Fruit fly (Drosophila melanogaster) whole organism, embryonic: Measurements from ENCODE around the gene sra.

Experiments used
- ATbp ChIP-seq: fragments of 200-800 bp; sonication (Bioruptor generic); optimal IDR thresholded peaks from 2 replicates; lab custom pipeline; 2017; ENCODE audit warnings: missing biosample characterization, mild to moderate bottlenecking, missing genetic modification characterization, missing genetic modification reagents
- CG10959 ChIP-seq: fragments of 200-800 bp; sonication (Bioruptor generic); IDR thresholded peaks from 2 replicates; pipeline ENCODE4 v1.3.6; 2022; ENCODE audit warnings: missing biosample characterization, missing genetic modification characterization
- CG10979 ChIP-seq: fragments of 200-800 bp; sonication (Bioruptor generic); optimal IDR thresholded peaks from 2 replicates; lab custom pipeline; 2018; ENCODE audit warnings: missing biosample characterization, mild to moderate bottlenecking, missing genetic modification characterization, moderate library complexity
- CG11504 ChIP-seq: fragments of 200-800 bp; sonication (Bioruptor generic); optimal IDR thresholded peaks from 3 replicates; lab custom pipeline; 2019; ENCODE audit warnings: missing biosample characterization, mild to moderate bottlenecking, missing genetic modification characterization, moderate library complexity
- CG1233 ChIP-seq: fragments of 200-800 bp; sonication (Bioruptor generic); optimal IDR thresholded peaks from 4 replicates; lab custom pipeline; 2018; ENCODE audit warnings: missing biosample characterization, mild to moderate bottlenecking, missing genetic modification characterization
- CG13296 ChIP-seq: fragments of 200-800 bp; sonication (Bioruptor generic); optimal IDR thresholded peaks from 3 replicates; lab custom pipeline; 2018; ENCODE audit warnings: missing biosample characterization, mild to moderate bottlenecking, missing genetic modification characterization
- CG15011 ChIP-seq: fragments of 200-800 bp; sonication (Bioruptor generic); optimal IDR thresholded peaks from 3 replicates; lab custom pipeline; 2018; ENCODE audit warnings: missing biosample characterization, mild to moderate bottlenecking, missing genetic modification characterization
- CG18011 ChIP-seq: fragments of 200-800 bp; sonication (Bioruptor generic); optimal IDR thresholded peaks from 2 replicates; lab custom pipeline; 2017; ENCODE audit warnings: missing biosample characterization, missing genetic modification characterization, mild to moderate bottlenecking, moderate library complexity, missing genotype
- CG2120 ChIP-seq: fragments of 200-800 bp; sonication (Bioruptor generic); optimal IDR thresholded peaks from 3 replicates; lab custom pipeline; 2016; ENCODE audit warnings: missing biosample characterization, missing genetic modification characterization
- CG2202 ChIP-seq: fragments of 200-800 bp; sonication (Bioruptor generic); optimal IDR thresholded peaks from 2 replicates; lab custom pipeline; 2018; ENCODE audit warnings: missing biosample characterization, mild to moderate bottlenecking, missing genetic modification characterization
- CG2678 ChIP-seq: fragments of 200-800 bp; sonication (Bioruptor generic); optimal IDR thresholded peaks from 3 replicates; lab custom pipeline; 2019; ENCODE audit warnings: missing biosample characterization, mild to moderate bottlenecking, missing genetic modification characterization, moderate library complexity
- CG2875 ChIP-seq: fragments of 200-800 bp; sonication (Bioruptor generic); optimal IDR thresholded peaks from 2 replicates; lab custom pipeline; 2017; ENCODE audit warnings: missing biosample characterization, mild to moderate bottlenecking, missing genetic modification characterization, missing genetic modification reagents
- CG31388 ChIP-seq: fragments of 200-800 bp; sonication (Bioruptor generic); optimal IDR thresholded peaks from 2 replicates; lab custom pipeline; 2016; ENCODE audit warnings: missing biosample characterization, missing genetic modification characterization
- CG4617 ChIP-seq: fragments of 200-800 bp; sonication (Bioruptor generic); optimal IDR thresholded peaks from 3 replicates; lab custom pipeline; 2016; ENCODE audit warnings: missing biosample characterization, missing genetic modification characterization, borderline replicate concordance
- CG4820 ChIP-seq: fragments of 200-800 bp; sonication (Bioruptor generic); optimal IDR thresholded peaks from 3 replicates; lab custom pipeline; 2016; ENCODE audit warnings: missing biosample characterization, missing genetic modification characterization
- CG6254 ChIP-seq: fragments of 200-800 bp; sonication (Bioruptor generic); optimal IDR thresholded peaks from 3 replicates; lab custom pipeline; 2017; ENCODE audit warnings: mild to moderate bottlenecking, missing biosample characterization, missing genetic modification reagents, missing genetic modification characterization
- CG6813 ChIP-seq: fragments of 200-800 bp; sonication (Bioruptor generic); optimal IDR thresholded peaks from 2 replicates; lab custom pipeline; 2017; ENCODE audit warnings: missing biosample characterization, missing genetic modification characterization, mild to moderate bottlenecking, moderate library complexity, missing genetic modification reagents
- CG9932 ChIP-seq: fragments of 200-800 bp; sonication (Bioruptor generic); IDR thresholded peaks from 2 replicates; pipeline ENCODE4 v1.3.6; 2022; ENCODE audit warnings: missing biosample characterization, missing genetic modification characterization
- CoRest ChIP-seq: fragments of 200-800 bp; sonication (Bioruptor generic); optimal IDR thresholded peaks from 3 replicates; lab custom pipeline; 2018; ENCODE audit warnings: missing biosample characterization, mild to moderate bottlenecking, missing genetic modification characterization, moderate library complexity
- CrebB ChIP-seq: fragments of 200-800 bp; sonication (Bioruptor generic); optimal IDR thresholded peaks from 3 replicates; lab custom pipeline; 2018; ENCODE audit warnings: missing biosample characterization, mild to moderate bottlenecking, missing genetic modification characterization
- Dek ChIP-seq: fragments of 200-800 bp; sonication (Bioruptor generic); optimal IDR thresholded peaks from 3 replicates; lab custom pipeline; 2019; ENCODE audit warnings: missing biosample characterization, mild to moderate bottlenecking, missing genetic modification characterization, moderate library complexity
- Dfd ChIP-seq, 2 experiments: fragments of >200 bp; optimal IDR thresholded peaks; 2 replicates each; lab custom pipeline; 2017; ENCODE audit warnings: missing biosample characterization in 2 of 2, missing genetic modification characterization in 2 of 2
- Ets65A ChIP-seq: fragments of 200-800 bp; sonication (Bioruptor generic); peaks from one replicate; lab custom pipeline; 2016; ENCODE audit warnings: missing biosample characterization, missing genetic modification characterization
- Fer1 ChIP-seq: fragments of 200-800 bp; sonication (Bioruptor generic); optimal IDR thresholded peaks from 2 replicates; lab custom pipeline; 2017; ENCODE audit warnings: missing biosample characterization, mild to moderate bottlenecking, missing genetic modification characterization
- HLHmδ ChIP-seq: fragments of 200-800 bp; sonication (Bioruptor generic); optimal IDR thresholded peaks from 2 replicates; lab custom pipeline; 2018; ENCODE audit warnings: missing biosample characterization, mild to moderate bottlenecking, missing genetic modification characterization, moderate library complexity
- HmgZ ChIP-seq: fragments of 200-800 bp; sonication (Bioruptor generic); optimal IDR thresholded peaks from 2 replicates; lab custom pipeline; 2018; ENCODE audit warnings: missing biosample characterization, mild to moderate bottlenecking, missing genetic modification characterization
- Hmr ChIP-seq: fragments of 200-800 bp; sonication (Bioruptor generic); optimal IDR thresholded peaks from 3 replicates; lab custom pipeline; 2017; ENCODE audit warnings: mild to moderate bottlenecking, missing biosample characterization, missing genetic modification reagents, missing genetic modification characterization
- Mes4 ChIP-seq: fragments of 200-800 bp; sonication (Bioruptor generic); optimal IDR thresholded peaks from 2 replicates; lab custom pipeline; 2016; ENCODE audit warnings: missing biosample characterization, missing genetic modification characterization
- PHDP ChIP-seq: fragments of 200-800 bp; sonication (Bioruptor generic); optimal IDR thresholded peaks from 3 replicates; lab custom pipeline; 2018; ENCODE audit warnings: missing biosample characterization, mild to moderate bottlenecking, missing genetic modification characterization, moderate library complexity
- Sox102F ChIP-seq: fragments of 200-800 bp; sonication (Bioruptor generic); optimal IDR thresholded peaks from 2 replicates; lab custom pipeline; 2018; ENCODE audit warnings: missing biosample characterization, mild to moderate bottlenecking, missing genetic modification characterization, moderate library complexity
- Sry-β ChIP-seq: fragments of 200-800 bp; sonication (Bioruptor generic); optimal IDR thresholded peaks from 2 replicates; lab custom pipeline; 2018; ENCODE audit warnings: missing biosample characterization, mild to moderate bottlenecking, missing genetic modification characterization, moderate library complexity
- Xbp1 ChIP-seq: fragments of 200-800 bp; sonication (Bioruptor generic); optimal IDR thresholded peaks from 3 replicates; lab custom pipeline; 2016; ENCODE audit warnings: missing biosample characterization, mild to moderate bottlenecking, missing genetic modification characterization
- bab2 ChIP-seq: fragments of 200-800 bp; sonication (Bioruptor generic); optimal IDR thresholded peaks from 2 replicates; lab custom pipeline; 2016; ENCODE audit warnings: missing biosample characterization, missing genetic modification characterization
- btn ChIP-seq: fragments of 200-800 bp; sonication (Bioruptor generic); optimal IDR thresholded peaks from 2 replicates; lab custom pipeline; 2016; ENCODE audit warnings: missing biosample characterization, missing genetic modification characterization
- cg ChIP-seq: fragments of 200-800 bp; sonication (Bioruptor generic); optimal IDR thresholded peaks from 3 replicates; lab custom pipeline; 2019; ENCODE audit warnings: missing biosample characterization, mild to moderate bottlenecking, missing genetic modification characterization, moderate library complexity
- croc ChIP-seq: fragments of 200-800 bp; sonication (Bioruptor generic); conservative IDR thresholded peaks from 3 replicates; pipeline ENCODE4 v1.3.6; 2022; ENCODE audit warnings: missing biosample characterization, missing genetic modification characterization
- fd96Cb ChIP-seq: fragments of 200-800 bp; sonication (Bioruptor generic); optimal IDR thresholded peaks from 2 replicates; lab custom pipeline; 2018; ENCODE audit warnings: missing biosample characterization, mild to moderate bottlenecking, missing genetic modification characterization, moderate library complexity
- gce ChIP-seq: fragments of 200-800 bp; sonication (Bioruptor generic); IDR thresholded peaks from 3 replicates; pipeline ENCODE4 v1.3.6; 2022; ENCODE audit warnings: missing biosample characterization, missing genetic modification characterization
- gcm ChIP-seq: fragments of 200-800 bp; sonication (Bioruptor generic); optimal IDR thresholded peaks from 2 replicates; lab custom pipeline; 2019; ENCODE audit warnings: missing biosample characterization, mild to moderate bottlenecking, missing genetic modification characterization, moderate library complexity
- gro ChIP-seq: fragments of 200-800 bp; sonication (Bioruptor generic); optimal IDR thresholded peaks from 2 replicates; lab custom pipeline; 2016; ENCODE audit warnings: missing biosample characterization, missing genetic modification characterization
- jigr1 ChIP-seq: fragments of 200-800 bp; sonication (Bioruptor generic); IDR thresholded peaks from 3 replicates; pipeline ENCODE4 v1.3.6; 2022; ENCODE audit warnings: missing biosample characterization, missing genetic modification characterization
- lola ChIP-seq, 3 experiments: fragments of >200 bp in 2 of 3; fragments of 200-800 bp in 1 of 3; sonication (Bioruptor generic) in 1 of 3; optimal IDR thresholded peaks; 2 replicates each; lab custom pipeline; 2017 to 2019; ENCODE audit warnings: missing biosample characterization in 3 of 3, missing genetic modification characterization in 3 of 3, mild to moderate bottlenecking in 1 of 3, moderate library complexity in 1 of 3
- maf-S ChIP-seq: fragments of 200-800 bp; sonication (Bioruptor generic); optimal IDR thresholded peaks from 2 replicates; lab custom pipeline; 2016; ENCODE audit warnings: missing biosample characterization, missing genetic modification characterization
- mam ChIP-seq: fragments of 200-800 bp; sonication (Bioruptor generic); optimal IDR thresholded peaks from 3 replicates; lab custom pipeline; 2016; ENCODE audit warnings: missing biosample characterization, missing genetic modification characterization
- phol ChIP-seq: fragments of 200-800 bp; sonication (Bioruptor generic); optimal IDR thresholded peaks from 3 replicates; lab custom pipeline; 2018; ENCODE audit warnings: missing biosample characterization, mild to moderate bottlenecking, missing genetic modification characterization, moderate library complexity
- pnt ChIP-seq: fragments of 200-800 bp; sonication (Bioruptor generic); optimal IDR thresholded peaks from 3 replicates; lab custom pipeline; 2016; ENCODE audit warnings: missing biosample characterization, missing genetic modification characterization
- shn ChIP-seq: fragments of 200-800 bp; sonication (Bioruptor generic); optimal IDR thresholded peaks from 3 replicates; lab custom pipeline; 2016; ENCODE audit warnings: missing biosample characterization, missing genetic modification characterization
- sug ChIP-seq: fragments of 200-800 bp; optimal IDR thresholded peaks from 2 replicates; lab custom pipeline; 2019; ENCODE audit warnings: missing biosample characterization, mild to moderate bottlenecking, missing genetic modification characterization, moderate library complexity

Gene sra

dm6 chr3R:16235941-16236712 lies 49.3 kb downstream of the sra start (continued):
- TF ChIP-seq CG10979: peak; percentile 95
- TF ChIP-seq btn (GFP tag; lab: Kevin White, UChicago): no peak
- peak; percentile 66 for TF ChIP-seq cg (GFP tag; lab: Kevin White, UChicago)
- no peak for TF ChIP-seq CG9932 (GFP tag; lab: Robert Waterston, UW)
- TF ChIP-seq Sox102F (GFP tag; lab: Kevin White, UChicago): peak; percentile 92
- TF ChIP-seq CG2678: peak; percentile 98
- TF ChIP-seq gce (GFP tag; lab: Robert Waterston, UW): no peak
- peak; percentile 47 for TF ChIP-seq bab2
- peak; percentile 36 for TF ChIP-seq CG31388
- TF ChIP-seq Dfd (GFP tag; optimal IDR thresholded peaks at IDR 0.05; lab: Kevin White, UChicago): peak in 1 of 2 experiments; percentile 41
- peak; percentile 95 for TF ChIP-seq phol (tag; lab: Kevin White, UChicago)
- peak; percentile 21 for TF ChIP-seq Sry-β (GFP tag; lab: Kevin White, UChicago)
- TF ChIP-seq CrebB: no peak
- TF ChIP-seq CG13296: peak; percentile 94
- TF ChIP-seq ATbp (GFP tag; lab: Kevin White, UChicago): peak; percentile 88
- TF ChIP-seq fd96Cb (tag; lab: Kevin White, UChicago): peak; percentile 87
- TF ChIP-seq croc: peak; percentile 81; the same call in 2 of the 3 replicates
- peak; percentile 8 for TF ChIP-seq pnt (GFP tag; lab: Kevin White, UChicago)
- peak; percentile 86 for TF ChIP-seq CG6254
- TF ChIP-seq gro (GFP tag; lab: Kevin White, UChicago): peak; percentile 78
- peak; percentile 92 for TF ChIP-seq Ets65A (GFP tag; lab: Kevin White, UChicago)
- peak; percentile 90 for TF ChIP-seq CG2875 (GFP tag; lab: Kevin White, UChicago)
- TF ChIP-seq jigr1 (GFP tag; lab: Robert Waterston, UW): no peak
- peak; percentile 80 for TF ChIP-seq Xbp1 (GFP tag; lab: Kevin White, UChicago)
- peak; percentile 68 for TF ChIP-seq CG2120 (GFP tag; lab: Kevin White, UChicago)
- TF ChIP-seq CoRest (tag; lab: Kevin White, UChicago): peak; percentile 98
- peak; percentile 39 for TF ChIP-seq CG4617 (GFP tag; lab: Kevin White, UChicago)
- TF ChIP-seq CG4820: peak; percentile 72
- peak; percentile 88 for TF ChIP-seq HLHmδ
- no peak for TF ChIP-seq HmgZ (tag; lab: Kevin White, UChicago)
- TF ChIP-seq CG10959 (GFP tag; lab: Robert Waterston, UW): no peak
- TF ChIP-seq mam (GFP tag; lab: Kevin White, UChicago): peak; percentile 49
- peak; percentile 95 for TF ChIP-seq Hmr (GFP tag; lab: Kevin White, UChicago)
- no peak for TF ChIP-seq maf-S (GFP tag; lab: Kevin White, UChicago)
- peak; percentile 61 for TF ChIP-seq CG18011 (GFP tag; lab: Kevin White, UChicago)
- peak; percentile 53 for TF ChIP-seq shn (GFP tag; lab: Kevin White, UChicago)
- peak in 1 of 3 experiments; percentile 98 for TF ChIP-seq lola (GFP tag; optimal IDR thresholded peaks at IDR 0.05; lab: Kevin White, UChicago)
- peak; percentile 87 for TF ChIP-seq gcm
- peak; percentile 85 for TF ChIP-seq Dek (tag; lab: Kevin White, UChicago)
- TF ChIP-seq PHDP (tag; lab: Kevin White, UChicago): peak; percentile 90
- TF ChIP-seq CG15011 (GFP tag; lab: Kevin White, UChicago): peak; percentile 78
- TF ChIP-seq CG2202 (tag; lab: Kevin White, UChicago): peak; percentile 76
- peak; percentile 32 for TF ChIP-seq Mes4 (GFP tag; lab: Kevin White, UChicago)
- peak; percentile 89 for TF ChIP-seq CG6813 (GFP tag; lab: Kevin White, UChicago)
- TF ChIP-seq sug (tag; lab: Kevin White, UChicago): peak; percentile 58
- TF ChIP-seq CG1233 (GFP tag; lab: Kevin White, UChicago): peak; percentile 92
- peak; percentile 79 for TF ChIP-seq Fer1
- TF ChIP-seq CG11504 (tag; lab: Kevin White, UChicago): peak; percentile 94
